Fruit fly (Drosophila melanogaster) whole organism, embryonic: Measurements from ENCODE around the gene CG6006.

Experiments used
- Antp ChIP-seq: fragments of 200-800 bp; sonication (Bioruptor generic); optimal IDR thresholded peaks from 3 replicates; lab custom pipeline; 2016; ENCODE audit warnings: missing biosample characterization, missing genetic modification characterization
- Awh ChIP-seq: fragments of 200-800 bp; sonication (Bioruptor generic); IDR thresholded peaks from 2 replicates; pipeline ENCODE4, ENCODE4 v1.3.6; 2022; ENCODE audit warnings: missing biosample characterization, missing genetic modification characterization
- CG10543 ChIP-seq: fragments of 200-800 bp; sonication (Bioruptor generic); optimal IDR thresholded peaks from 3 replicates; lab custom pipeline; 2017; ENCODE audit warnings: missing biosample characterization, mild to moderate bottlenecking, missing genetic modification characterization, moderate library complexity
- CG10959 ChIP-seq: fragments of 200-800 bp; sonication (Bioruptor generic); IDR thresholded peaks from 2 replicates; pipeline ENCODE4 v1.3.6; 2022; ENCODE audit warnings: missing biosample characterization, missing genetic modification characterization
- CG13123 ChIP-seq: fragments of 200-800 bp; sonication (Bioruptor generic); optimal IDR thresholded peaks from 2 replicates; lab custom pipeline; 2016; ENCODE audit warnings: missing biosample characterization, missing genetic modification characterization
- CG13775 ChIP-seq: fragments of 200-800 bp; sonication (Bioruptor generic); optimal IDR thresholded peaks from 3 replicates; lab custom pipeline; 2017; ENCODE audit warnings: missing biosample characterization, mild to moderate bottlenecking, missing genetic modification characterization
- CG1647 ChIP-seq: fragments of 200-800 bp; sonication (Bioruptor generic); optimal IDR thresholded peaks from 3 replicates; lab custom pipeline; 2016; ENCODE audit warnings: missing biosample characterization, missing genetic modification characterization
- CG2712 ChIP-seq: fragments of 200-800 bp; optimal IDR thresholded peaks from 3 replicates; lab custom pipeline; 2019; ENCODE audit warnings: missing biosample characterization, mild to moderate bottlenecking, missing genetic modification characterization, moderate library complexity
- CG3995 ChIP-seq: fragments of 200-800 bp; sonication (Bioruptor generic); optimal IDR thresholded peaks from 3 replicates; lab custom pipeline; 2016; ENCODE audit warnings: missing biosample characterization, missing genetic modification characterization
- CG4820 ChIP-seq: fragments of 200-800 bp; sonication (Bioruptor generic); optimal IDR thresholded peaks from 3 replicates; lab custom pipeline; 2016; ENCODE audit warnings: missing biosample characterization, missing genetic modification characterization
- CG5245 ChIP-seq: fragments of 200-800 bp; sonication (Bioruptor generic); optimal IDR thresholded peaks from 3 replicates; lab custom pipeline; 2016; ENCODE audit warnings: missing biosample characterization, missing genetic modification characterization
- CG6272 ChIP-seq: fragments of 200-800 bp; sonication (Bioruptor generic); IDR thresholded peaks from 2 replicates; pipeline ENCODE4 v1.3.6; 2022; ENCODE audit warnings: missing biosample characterization, missing genetic modification characterization
- CG6683 ChIP-seq: fragments of 200-800 bp; sonication (Bioruptor generic); optimal IDR thresholded peaks from 2 replicates; lab custom pipeline; 2017; ENCODE audit warnings: missing biosample characterization, mild to moderate bottlenecking, missing genetic modification characterization, missing genetic modification reagents
- CG6791 ChIP-seq: fragments of 200-800 bp; sonication (Bioruptor generic); IDR thresholded peaks from 3 replicates; pipeline ENCODE4 v1.3.6; 2022; ENCODE audit warnings: missing biosample characterization, missing genetic modification characterization; ENCODE audit not compliant: partially characterized antibody
- CG8281 ChIP-seq: fragments of 200-800 bp; sonication (Bioruptor generic); optimal IDR thresholded peaks from 2 replicates; lab custom pipeline; 2018; ENCODE audit warnings: missing biosample characterization, mild to moderate bottlenecking, missing genetic modification characterization, moderate library complexity
- CG8944 ChIP-seq: fragments of 200-800 bp; sonication (Bioruptor generic); optimal IDR thresholded peaks from 3 replicates; lab custom pipeline; 2016; ENCODE audit warnings: missing biosample characterization, missing genetic modification characterization
- D19A ChIP-seq: fragments of 200-800 bp; optimal IDR thresholded peaks from 3 replicates; lab custom pipeline; 2019; ENCODE audit warnings: missing biosample characterization, mild to moderate bottlenecking, missing genetic modification characterization, moderate library complexity
- Dll ChIP-seq: fragments of 200-800 bp; sonication (Bioruptor generic); IDR thresholded peaks from 4 replicates; pipeline ENCODE4 v1.3.6; 2022; ENCODE audit warnings: missing biosample characterization, missing genetic modification characterization; ENCODE audit not compliant: partially characterized antibody
- Hey ChIP-seq: fragments of 200-800 bp; sonication (Bioruptor generic); optimal IDR thresholded peaks from 3 replicates; lab custom pipeline; 2018; ENCODE audit warnings: missing biosample characterization, mild to moderate bottlenecking, missing genetic modification characterization
- Max ChIP-seq: fragments of 200-800 bp; sonication (Bioruptor generic); optimal IDR thresholded peaks from 2 replicates; lab custom pipeline; 2016; ENCODE audit warnings: missing biosample characterization, mild to moderate bottlenecking, missing genetic modification characterization
- Mrtf ChIP-seq: fragments of 200-800 bp; sonication (Bioruptor generic); IDR thresholded peaks from 3 replicates; pipeline ENCODE4 v1.3.6; 2022; ENCODE audit warnings: missing biosample characterization, missing genetic modification characterization
- Ptx1 ChIP-seq: fragments of 200-800 bp; sonication (Bioruptor generic); IDR thresholded peaks from 2 replicates; pipeline ENCODE4 v1.3.6; 2022; ENCODE audit warnings: missing biosample characterization, missing genetic modification characterization
- Side ChIP-seq: fragments of 200-800 bp; sonication (Bioruptor generic); optimal IDR thresholded peaks from 2 replicates; lab custom pipeline; 2016; ENCODE audit warnings: missing biosample characterization, missing genetic modification characterization
- Xbp1 ChIP-seq: fragments of 200-800 bp; sonication (Bioruptor generic); optimal IDR thresholded peaks from 3 replicates; lab custom pipeline; 2016; ENCODE audit warnings: missing biosample characterization, mild to moderate bottlenecking, missing genetic modification characterization
- YL-1 ChIP-seq: fragments of 200-800 bp; sonication (Bioruptor generic); optimal IDR thresholded peaks from 3 replicates; lab custom pipeline; 2017; ENCODE audit warnings: missing biosample characterization, mild to moderate bottlenecking, missing genetic modification characterization
- ato ChIP-seq: fragments of 200-800 bp; sonication (Bioruptor generic); IDR thresholded peaks from 2 replicates; pipeline ENCODE4 v1.3.6; 2022; ENCODE audit warnings: missing biosample characterization, missing genetic modification characterization; ENCODE audit not compliant: partially characterized antibody
- bigmax ChIP-seq: fragments of 200-800 bp; sonication (Bioruptor generic); optimal IDR thresholded peaks from 2 replicates; lab custom pipeline; 2018; ENCODE audit warnings: missing biosample characterization, mild to moderate bottlenecking, missing genetic modification characterization
- cato ChIP-seq: fragments of 200-800 bp; sonication (Bioruptor generic); optimal IDR thresholded peaks from 2 replicates; lab custom pipeline; 2016; ENCODE audit warnings: missing biosample characterization, missing genetic modification characterization, borderline replicate concordance
- croc ChIP-seq: fragments of 200-800 bp; sonication (Bioruptor generic); conservative IDR thresholded peaks from 3 replicates; pipeline ENCODE4 v1.3.6; 2022; ENCODE audit warnings: missing biosample characterization, missing genetic modification characterization
- crol ChIP-seq: fragments of 200-800 bp; sonication (Bioruptor generic); IDR thresholded peaks from 2 replicates; pipeline ENCODE4 v1.3.6; 2022; ENCODE audit warnings: missing biosample characterization, missing genetic modification characterization
- da ChIP-seq: fragments of 200-800 bp; sonication (Bioruptor generic); optimal IDR thresholded peaks from 2 replicates; lab custom pipeline; 2016; ENCODE audit warnings: missing biosample characterization, missing genetic modification characterization
- dmrt99B ChIP-seq: fragments of 200-800 bp; sonication (Bioruptor generic); optimal IDR thresholded peaks from 2 replicates; lab custom pipeline; 2018; ENCODE audit warnings: missing biosample characterization, mild to moderate bottlenecking, missing genetic modification characterization, moderate library complexity
- gcm ChIP-seq: fragments of 200-800 bp; sonication (Bioruptor generic); optimal IDR thresholded peaks from 2 replicates; lab custom pipeline; 2019; ENCODE audit warnings: missing biosample characterization, mild to moderate bottlenecking, missing genetic modification characterization, moderate library complexity
- gsb ChIP-seq: fragments of 200-800 bp; sonication (Bioruptor generic); IDR thresholded peaks from 2 replicates; pipeline ENCODE4 v1.3.6; 2022; ENCODE audit warnings: missing biosample characterization, missing genetic modification characterization
- gt ChIP-seq: fragments of 200-800 bp; sonication (Bioruptor generic); IDR thresholded peaks from 2 replicates; pipeline ENCODE4 v1.3.6; 2022; ENCODE audit warnings: missing biosample characterization, missing genetic modification characterization
- insv ChIP-seq, 2 experiments: fragments of 200-800 bp; sonication (Bioruptor generic); optimal IDR thresholded peaks; 3 replicates each; lab custom pipeline; 2016 to 2018; ENCODE audit warnings: missing biosample characterization in 2 of 2, missing genetic modification characterization in 2 of 2
- ken ChIP-seq: fragments of 200-800 bp; sonication (Bioruptor generic); IDR thresholded peaks from 3 replicates; pipeline ENCODE4 v1.3.6; 2022; ENCODE audit warnings: missing biosample characterization, missing genetic modification characterization
- lmd ChIP-seq: fragments of 200-800 bp; sonication (Bioruptor generic); IDR thresholded peaks from 2 replicates; pipeline ENCODE4 v1.3.6; 2022; ENCODE audit warnings: missing biosample characterization, missing genetic modification characterization
- lov ChIP-seq, 2 experiments: fragments of 200-800 bp in 1 of 2; fragments of >200 bp in 1 of 2; sonication (Bioruptor generic) in 1 of 2; IDR thresholded peaks in 1 of 2; optimal IDR thresholded peaks in 1 of 2; 2 replicates in 1 of 2; 3 replicates in 1 of 2; pipeline versions ENCODE4 v1.3.6 to Lab custom; 2017 to 2022; ENCODE audit warnings: missing biosample characterization in 1 of 2, missing genetic modification characterization in 1 of 2
- mam ChIP-seq: fragments of 200-800 bp; sonication (Bioruptor generic); optimal IDR thresholded peaks from 3 replicates; lab custom pipeline; 2016; ENCODE audit warnings: missing biosample characterization, missing genetic modification characterization
- nmo ChIP-seq: fragments of 200-800 bp; sonication (Bioruptor generic); optimal IDR thresholded peaks from 2 replicates; lab custom pipeline; 2018; ENCODE audit warnings: missing biosample characterization, mild to moderate bottlenecking, missing genetic modification characterization, moderate library complexity
- p53 ChIP-seq: fragments of 200-800 bp; sonication (Bioruptor generic); optimal IDR thresholded peaks from 2 replicates; lab custom pipeline; 2016; ENCODE audit warnings: missing biosample characterization, missing genetic modification characterization
- phol ChIP-seq: fragments of 200-800 bp; sonication (Bioruptor generic); optimal IDR thresholded peaks from 3 replicates; lab custom pipeline; 2018; ENCODE audit warnings: missing biosample characterization, mild to moderate bottlenecking, missing genetic modification characterization, moderate library complexity
- seq ChIP-seq: fragments of 200-800 bp; sonication (Bioruptor generic); IDR thresholded peaks from 2 replicates; pipeline ENCODE4 v1.3.6; 2022; ENCODE audit warnings: missing biosample characterization, missing genetic modification characterization
- sim ChIP-seq: fragments of 200-800 bp; sonication (Bioruptor generic); IDR thresholded peaks from 2 replicates; pipeline ENCODE4 v1.3.6; 2022; ENCODE audit warnings: missing biosample characterization, missing genetic modification characterization
- sob ChIP-seq: fragments of 200-800 bp; sonication (Bioruptor generic); IDR thresholded peaks from 2 replicates; pipeline ENCODE4 v1.3.6; 2022; ENCODE audit warnings: missing biosample characterization, missing genetic modification characterization
- stwl ChIP-seq: fragments of 200-800 bp; sonication (Bioruptor generic); optimal IDR thresholded peaks from 3 replicates; lab custom pipeline; 2018; ENCODE audit warnings: missing biosample characterization, mild to moderate bottlenecking, missing genetic modification characterization, moderate library complexity
- vnd ChIP-seq: fragments of 200-800 bp; sonication (Bioruptor generic); IDR thresholded peaks from 3 replicates; pipeline ENCODE4 v1.3.6; 2022; ENCODE audit warnings: missing biosample characterization, missing genetic modification characterization; ENCODE audit not compliant: partially characterized antibody
- yki ChIP-seq: fragments of >200 bp; optimal IDR thresholded peaks from 3 replicates; lab custom pipeline; 2018

CG6006 gene

DNA sequence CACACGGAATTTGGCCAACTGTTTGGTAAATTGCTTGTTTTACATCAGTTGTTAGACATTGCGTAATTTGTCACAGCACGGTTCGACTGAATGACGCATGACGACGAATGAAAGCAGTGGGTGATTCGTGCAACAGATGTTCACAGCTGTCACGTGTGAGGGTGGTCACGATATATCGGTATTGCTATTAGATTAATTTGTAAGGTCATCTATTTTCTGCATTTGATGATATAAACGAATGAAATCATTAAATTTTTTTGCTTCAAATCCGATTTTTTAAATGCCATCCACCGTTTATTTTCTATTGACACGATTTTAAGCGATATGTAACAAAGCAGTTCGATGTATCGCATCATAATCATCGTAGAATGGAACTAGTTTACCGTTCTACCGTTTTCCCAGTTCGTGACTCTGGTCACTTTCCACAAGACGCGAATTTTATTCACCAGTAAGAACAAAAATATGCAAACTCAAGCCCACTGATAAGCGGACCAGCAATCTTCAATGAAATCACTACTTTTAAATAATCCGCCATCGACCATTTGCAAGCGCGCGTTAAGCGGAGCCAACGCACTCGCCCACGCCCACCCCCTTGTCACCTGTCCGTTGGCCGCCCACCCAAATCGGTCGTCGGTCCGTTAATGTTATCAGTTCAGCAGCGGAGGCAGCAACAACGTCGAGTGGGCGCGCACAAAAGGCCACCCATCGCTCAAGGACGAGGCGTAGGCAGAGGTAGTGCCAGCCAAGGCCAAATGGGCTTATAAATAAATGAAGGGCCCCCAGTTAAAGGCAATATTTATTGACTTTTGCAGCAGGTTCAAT is 7.9 kb upstream of the CG6006 start, which contains the start of the genes Mic26-27 and CG5916 (continued):
- TF ChIP-seq seq (no peak; the same call in 1 of the 2 replicates), Xbp1 (GFP tag; lab: Kevin White, UChicago) (peak; percentile 91), gcm (GFP tag; lab: Kevin White, UChicago) (peak; percentile 18), YL-1 (GFP tag; lab: Kevin White, UChicago) (peak; percentile 79), yki (lab: Kevin White, UChicago) (no peak), gt (GFP tag; lab: Robert Waterston, UW) (peak; percentile 83), CG4820 (GFP tag; lab: Kevin White, UChicago) (peak; percentile 79), croc (GFP tag; lab: Robert Waterston, UW) (peak; percentile 86; the same call in 2 of the 3 replicates), CG6791 (GFP tag; lab: Robert Waterston, UW) (peak; percentile 98), Awh (no peak), bigmax (GFP tag; lab: Kevin White, UChicago) (no peak), CG6272 (peak; percentile 90), Hey (tag; lab: Kevin White, UChicago) (peak; percentile 8), vnd (GFP tag; lab: Robert Waterston, UW) (peak; percentile 100), CG13123 (GFP tag; lab: Kevin White, UChicago) (peak; percentile 47), Antp (GFP tag; lab: Kevin White, UChicago) (peak; percentile 79), CG1647 (GFP tag; lab: Kevin White, UChicago) (peak; percentile 84), sob (peak; percentile 91), da (GFP tag; lab: Kevin White, UChicago) (peak; percentile 90), CG2712 (peak; percentile 85), Side (GFP tag; lab: Kevin White, UChicago) (peak; percentile 75), CG8281 (tag; lab: Kevin White, UChicago) (no peak), ken (GFP tag; lab: Robert Waterston, UW) (peak; percentile 95), CG10959 (GFP tag; lab: Robert Waterston, UW) (peak; percentile 92), gsb (GFP tag; lab: Robert Waterston, UW) (peak; percentile 60), mam (GFP tag; lab: Kevin White, UChicago) (peak; percentile 78), nmo (GFP tag; lab: Kevin White, UChicago) (peak; percentile 94), CG13775 (peak; percentile 97), lov (optimal IDR thresholded peaks at IDR 0.05; lab: Kevin White, UChicago) (no peak), lov (GFP tag; IDR thresholded peaks at IDR 0.05; lab: Robert Waterston, UW) (peak; percentile 88; the same call in 1 of the 3 replicates), Mrtf (GFP tag; lab: Robert Waterston, UW) (peak; percentile 84), lmd (peak; percentile 90), phol (tag; lab: Kevin White, UChicago) (peak; percentile 97), dmrt99B (tag; lab: Kevin White, UChicago) (no peak), insv (GFP tag; optimal IDR thresholded peaks at IDR 0.05; lab: Kevin White, UChicago) (peak in 1 of 2 experiments; percentile 8), CG3995 (GFP tag; lab: Kevin White, UChicago) (peak; percentile 96), sim (GFP tag; lab: Robert Waterston, UW) (no peak), crol (no peak), p53 (peak; percentile 68), CG10543 (GFP tag; lab: Kevin White, UChicago) (peak; percentile 69), cato (GFP tag; lab: Kevin White, UChicago) (peak; percentile 22), stwl (tag; lab: Kevin White, UChicago) (peak; percentile 81), ato (GFP tag; lab: Robert Waterston, UW) (peak; percentile 95), Ptx1 (GFP tag; lab: Robert Waterston, UW) (peak; percentile 90), Max (GFP tag; lab: Kevin White, UChicago) (peak; percentile 88), CG5245 (GFP tag; lab: Kevin White, UChicago) (peak; percentile 45), D19A (tag; lab: Kevin White, UChicago) (no peak), Dll (GFP tag; lab: Robert Waterston, UW) (peak; percentile 100), CG8944 (GFP tag; lab: Kevin White, UChicago) (peak; percentile 80), CG6683 (no peak)
